Worm (Caenorhabditis elegans) whole organism, L3 larva: Measurements from ENCODE around the gene F23D12.3.

Experiments used
- R02D3.7 ChIP-seq: fragments of 150-350 bp; optimal IDR thresholded peaks from 2 replicates; lab custom pipeline; 2014; ENCODE audit warnings: missing biosample characterization, missing genetic modification characterization
- ama-1 ChIP-seq: fragments of 150-350 bp; optimal IDR thresholded peaks from 2 replicates; lab custom pipeline; 2018
- ceh-28 ChIP-seq: fragments of 150-350 bp; optimal IDR thresholded peaks from 2 replicates; lab custom pipeline; 2014; ENCODE audit warnings: missing biosample characterization, missing genetic modification reagents, missing genetic modification characterization
- ceh-9 ChIP-seq: sonication (generic microtip); optimal IDR thresholded peaks from 2 replicates; lab custom pipeline; 2018; ENCODE audit warnings: missing biosample characterization, missing genetic modification characterization
- daf-12 ChIP-seq: fragments of 150-350 bp; optimal IDR thresholded peaks from 2 replicates; lab custom pipeline; 2014; ENCODE audit warnings: missing biosample characterization, missing genetic modification reagents, missing genetic modification characterization
- egl-27 ChIP-seq: sonication (generic microtip); optimal IDR thresholded peaks from 4 replicates; lab custom pipeline; 2017; ENCODE audit warnings: missing biosample characterization, missing genetic modification reagents, missing genetic modification characterization
- elt-1 ChIP-seq: fragments of 150-350 bp; optimal IDR thresholded peaks from 2 replicates; lab custom pipeline; 2014; ENCODE audit warnings: missing biosample characterization, missing genetic modification characterization
- elt-2 ChIP-seq: sonication (generic microtip); optimal IDR thresholded peaks from 2 replicates; lab custom pipeline; 2016; ENCODE audit warnings: missing genetic modification reagents, mild to moderate bottlenecking, missing genetic modification characterization, missing compliant biosample characterization
- elt-3 ChIP-seq, 3 experiments: fragments of 150-350 bp in 1 of 3; sonication (generic microtip) in 2 of 3; optimal IDR thresholded peaks; 2 replicates in 2 of 3; 4 replicates in 1 of 3; lab custom pipeline; 2014 to 2017; ENCODE audit warnings: missing biosample characterization in 3 of 3, missing genetic modification characterization in 3 of 3
- eor-1 ChIP-seq, 2 experiments: fragments of 150-350 bp; optimal IDR thresholded peaks; 2 replicates each; lab custom pipeline; 2014 to 2018; ENCODE audit warnings: missing biosample characterization in 2 of 2, missing genetic modification characterization in 2 of 2
- fkh-10 ChIP-seq: sonication (generic microtip); optimal IDR thresholded peaks from 2 replicates; lab custom pipeline; 2017; ENCODE audit warnings: missing biosample characterization, missing genetic modification reagents, missing genetic modification characterization
- fkh-2 ChIP-seq: fragments of 150-350 bp; optimal IDR thresholded peaks from 2 replicates; lab custom pipeline; 2014; ENCODE audit warnings: missing biosample characterization, missing genetic modification reagents, missing genetic modification characterization
- fos-1 ChIP-seq: fragments of 150-350 bp; optimal IDR thresholded peaks from 2 replicates; lab custom pipeline; 2014; ENCODE audit warnings: missing biosample characterization, missing genetic modification characterization
- hmg-11 ChIP-seq: sonication (generic microtip); optimal IDR thresholded peaks from 2 replicates; lab custom pipeline; 2016; ENCODE audit warnings: missing genetic modification characterization, missing compliant biosample characterization
- jun-1 ChIP-seq: fragments of 150-350 bp; optimal IDR thresholded peaks from 2 replicates; lab custom pipeline; 2014; ENCODE audit warnings: missing biosample characterization, missing genetic modification reagents, missing genetic modification characterization
- lin-15B ChIP-seq: fragments of 150-350 bp; optimal IDR thresholded peaks from 2 replicates; lab custom pipeline; 2014; ENCODE audit warnings: missing biosample characterization, missing genetic modification characterization
- lin-39 ChIP-seq: fragments of 150-350 bp; optimal IDR thresholded peaks from 2 replicates; lab custom pipeline; 2018; ENCODE audit warnings: missing biosample characterization, missing genetic modification reagents, missing genetic modification characterization
- lsy-12 ChIP-seq: sonication (generic microtip); optimal IDR thresholded peaks from 2 replicates; lab custom pipeline; 2016; ENCODE audit warnings: mild to moderate bottlenecking, missing genetic modification characterization, missing compliant biosample characterization
- mdl-1 ChIP-seq: fragments of 150-350 bp; optimal IDR thresholded peaks from 2 replicates; lab custom pipeline; 2014; ENCODE audit warnings: missing biosample characterization, missing genetic modification characterization
- mml-1 ChIP-seq: fragments of 150-350 bp; sonication (generic microtip); optimal IDR thresholded peaks from 3 replicates; lab custom pipeline; 2014; ENCODE audit warnings: missing biosample characterization, missing genetic modification characterization
- nhr-11 ChIP-seq: fragments of 150-350 bp; optimal IDR thresholded peaks from 2 replicates; lab custom pipeline; 2014; ENCODE audit warnings: missing biosample characterization, missing genetic modification characterization
- nhr-12 ChIP-seq: fragments of 150-350 bp; optimal IDR thresholded peaks from 2 replicates; lab custom pipeline; 2014; ENCODE audit warnings: missing biosample characterization, missing genetic modification characterization
- nhr-23 ChIP-seq: fragments of 150-350 bp; optimal IDR thresholded peaks from 2 replicates; lab custom pipeline; 2014; ENCODE audit warnings: missing biosample characterization, missing genetic modification reagents, missing genetic modification characterization
- nhr-237 ChIP-seq: fragments of 150-350 bp; optimal IDR thresholded peaks from 2 replicates; lab custom pipeline; 2014; ENCODE audit warnings: missing biosample characterization, missing genetic modification characterization
- nhr-28 ChIP-seq: fragments of 150-350 bp; optimal IDR thresholded peaks from 2 replicates; lab custom pipeline; 2014; ENCODE audit warnings: missing biosample characterization, missing genetic modification characterization
- nhr-43 ChIP-seq: sonication (generic microtip); optimal IDR thresholded peaks from 2 replicates; lab custom pipeline; 2016; ENCODE audit warnings: mild to moderate bottlenecking, missing genetic modification characterization, missing compliant biosample characterization; ENCODE audit not compliant: poor library complexity, severe bottlenecking
- nhr-76 ChIP-seq: fragments of 150-350 bp; sonication (generic microtip); optimal IDR thresholded peaks from 5 replicates; lab custom pipeline; 2014; ENCODE audit warnings: missing biosample characterization, missing genetic modification characterization
- nhr-77 ChIP-seq: fragments of 150-350 bp; optimal IDR thresholded peaks from 2 replicates; lab custom pipeline; 2014; ENCODE audit warnings: missing biosample characterization, missing genetic modification characterization
- pha-4 ChIP-seq: fragments of 150-350 bp; optimal IDR thresholded peaks from 2 replicates; lab custom pipeline; 2014; ENCODE audit warnings: missing biosample characterization, missing genetic modification reagents, missing genetic modification characterization
- pqm-1 ChIP-seq: fragments of 150-350 bp; optimal IDR thresholded peaks from 2 replicates; lab custom pipeline; 2017; ENCODE audit warnings: missing biosample characterization, missing genetic modification characterization, inconsistent platforms
- sea-2 ChIP-seq: fragments of 150-350 bp; sonication (generic microtip); optimal IDR thresholded peaks from 4 replicates; lab custom pipeline; 2014; ENCODE audit warnings: missing biosample characterization, missing genetic modification reagents, missing genetic modification characterization
- skn-1 ChIP-seq: fragments of 150-350 bp; optimal IDR thresholded peaks from 2 replicates; lab custom pipeline; 2014; ENCODE audit warnings: missing biosample characterization, missing genetic modification characterization
- tbx-2 ChIP-seq: sonication (generic microtip); optimal IDR thresholded peaks from 2 replicates; lab custom pipeline; 2016; ENCODE audit warnings: mild to moderate bottlenecking, missing genetic modification characterization, missing compliant biosample characterization
- unc-39 ChIP-seq: sonication (generic microtip); optimal IDR thresholded peaks from 4 replicates; lab custom pipeline; 2017; ENCODE audit warnings: missing biosample characterization, missing genetic modification characterization
- unc-62 ChIP-seq: fragments of 150-350 bp; sonication (generic microtip); optimal IDR thresholded peaks from 4 replicates; lab custom pipeline; 2014; ENCODE audit warnings: missing biosample characterization, missing genetic modification reagents, missing genetic modification characterization
- zag-1 ChIP-seq: fragments of 150-350 bp; optimal IDR thresholded peaks from 2 replicates; lab custom pipeline; 2014; ENCODE audit warnings: missing biosample characterization, missing genetic modification characterization
- ztf-11 ChIP-seq: fragments of 150-350 bp; optimal IDR thresholded peaks from 2 replicates; lab custom pipeline; 2014; ENCODE audit warnings: missing biosample characterization, missing genetic modification characterization

The F23D12.3 gene

ce11 chrX:14444701-14445100 is 2.3 kb downstream of the F23D12.3 start, which contains the start of gene F23D12.4:
F23D12.4 (plus strand) TSS chrX:14445001.
- no peak for TF ChIP-seq zag-1 (tag; lab: Kevin White, UChicago)
- TF ChIP-seq lsy-12 (tag; lab: Kevin White, UChicago) = no peak
- TF ChIP-seq ztf-11 (tag; lab: Kevin White, UChicago) = no peak
- no peak for TF ChIP-seq daf-12
- no peak for TF ChIP-seq nhr-76 (tag; lab: Kevin White, UChicago)
- TF ChIP-seq nhr-237 (tag; lab: Kevin White, UChicago) = no peak

ce11 chrX:14447498-14447897 is 5.1 kb downstream of the F23D12.3 start:
- no peak for TF ChIP-seq R02D3.7 (tag; lab: Kevin White, UChicago)
- no peak for TF ChIP-seq mml-1 (tag; lab: Kevin White, UChicago)
- no peak for TF ChIP-seq fos-1 (tag; lab: Kevin White, UChicago)
- no peak for TF ChIP-seq jun-1 (tag; lab: Kevin White, UChicago)
- no peak for TF ChIP-seq lin-39 (tag; lab: Kevin White, UChicago)
- no peak for TF ChIP-seq pqm-1 (tag; lab: Kevin White, UChicago)
- TF ChIP-seq nhr-11 = no peak
- no peak for TF ChIP-seq skn-1 (tag; lab: Kevin White, UChicago)
- TF ChIP-seq nhr-237 (tag; lab: Kevin White, UChicago) = no peak
- no peak for TF ChIP-seq pha-4 (tag; lab: Kevin White, UChicago)
- TF ChIP-seq elt-1 (tag; lab: Kevin White, UChicago) = no peak
- TF ChIP-seq mdl-1 (tag; lab: Kevin White, UChicago) = no peak
- no peak for TF ChIP-seq egl-27
- TF ChIP-seq elt-2 (tag; lab: Kevin White, UChicago) = no peak
- TF ChIP-seq nhr-23 (tag; lab: Kevin White, UChicago) = no peak
- TF ChIP-seq nhr-28 = no peak

ce11 chrX:14447910-14448309 is 5.5 kb downstream of the F23D12.3 start, which contains the start of gene jmjd-3.2:
jmjd-3.2 (plus strand) TSS chrX:14448210.
- TF ChIP-seq pqm-1 (tag; lab: Kevin White, UChicago) (no peak), fos-1 (tag; lab: Kevin White, UChicago) (no peak), ceh-9 (no peak), eor-1 (tag; optimal IDR thresholded peaks at IDR 0.05; lab: Kevin White, UChicago) (no peak), mdl-1 (tag; lab: Kevin White, UChicago) (no peak), fkh-2 (no peak), sea-2 (GFP tag; lab: Kevin White, UChicago) (no peak), nhr-12 (tag; lab: Kevin White, UChicago) (no peak), zag-1 (tag; lab: Kevin White, UChicago) (no peak), fkh-10 (GFP tag; lab: Kevin White, UChicago) (no peak), nhr-77 (no peak), nhr-28 (no peak)
- TF ChIP-seq, all 47 proteins: peak for 0

- TF ChIP-seq nhr-237 (tag; lab: Kevin White, UChicago) (no peak), ama-1 (lab: Kevin White, UChicago) (no peak), nhr-12 (tag; lab: Kevin White, UChicago) (no peak)
These were observed 11.3 kb downstream of the F23D12.3 start, which contains the start of gene F23D12.7 for ce11 chrX:14453735-14454134. F23D12.7 (minus strand) TSS chrX:14453835.

- no peak for TF ChIP-seq nhr-237 (tag; lab: Kevin White, UChicago)
- TF ChIP-seq daf-12 = no peak
- no peak for TF ChIP-seq elt-3 (tag; optimal IDR thresholded peaks at IDR 0.05; lab: Kevin White, UChicago)
- no peak for TF ChIP-seq tbx-2 (tag; lab: Kevin White, UChicago)
- no peak for TF ChIP-seq fkh-10 (GFP tag; lab: Kevin White, UChicago)
- TF ChIP-seq unc-62 (GFP tag; lab: Kevin White, UChicago) = no peak
- TF ChIP-seq hmg-11 (tag; lab: Kevin White, UChicago) = no peak
- no peak for TF ChIP-seq skn-1 (tag; lab: Kevin White, UChicago)
- TF ChIP-seq eor-1 (tag; optimal IDR thresholded peaks at IDR 0.05; lab: Kevin White, UChicago) = no peak
- TF ChIP-seq nhr-43 (tag; lab: Kevin White, UChicago) = no peak
- no peak for TF ChIP-seq sea-2 (GFP tag; lab: Kevin White, UChicago)
- TF ChIP-seq zag-1 (tag; lab: Kevin White, UChicago) = no peak
- TF ChIP-seq pqm-1 (tag; lab: Kevin White, UChicago) = no peak
- TF ChIP-seq lin-15B = no peak
- no peak for TF ChIP-seq unc-39 (tag; lab: Kevin White, UChicago)
- TF ChIP-seq elt-2 (tag; lab: Kevin White, UChicago) = no peak
- no peak for TF ChIP-seq nhr-76 (tag; lab: Kevin White, UChicago)
- TF ChIP-seq ceh-28 (tag; lab: Kevin White, UChicago) = no peak
- TF ChIP-seq fos-1 (tag; lab: Kevin White, UChicago) = no peak
- TF ChIP-seq fkh-2 = no peak
- TF ChIP-seq, all 47 proteins: peak for 0
These were observed 13.0 kb downstream of the F23D12.3 start, which contains the start of gene Y66C5A.1 for ce11 chrX:14455419-14455818. Y66C5A.1 (minus strand) TSS chrX:14455519.
